Worm (Caenorhabditis elegans): ENCODE results near the gene nlp-63.

The nlp-63 gene

DNA sequence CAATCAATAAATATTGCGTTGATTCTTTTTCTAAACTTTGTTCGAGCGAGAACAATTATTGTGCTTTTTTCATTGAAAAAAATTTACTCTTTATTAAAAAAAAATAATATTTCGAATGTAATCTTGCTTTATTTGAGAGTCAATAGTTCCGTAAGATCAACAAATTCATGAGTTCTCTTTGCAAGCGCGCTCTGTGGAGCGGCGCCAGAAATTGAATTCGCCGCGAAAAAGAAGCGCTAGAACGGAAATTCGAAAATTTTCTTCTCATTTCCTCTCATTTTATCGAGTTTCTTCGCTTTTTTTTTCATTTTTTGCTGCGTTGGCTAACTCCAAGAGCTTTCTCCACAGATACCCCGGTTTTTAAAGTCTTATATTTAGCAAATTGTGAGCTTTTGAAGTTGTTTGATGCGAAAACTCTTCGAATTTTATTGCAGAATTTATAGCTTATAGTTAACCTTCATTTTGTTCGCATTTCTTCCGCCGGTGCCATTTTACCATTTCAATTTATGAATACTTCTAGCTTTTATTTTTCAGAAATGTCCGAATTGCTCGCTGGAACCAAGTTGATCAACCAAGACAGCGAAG, 42.0 kb downstream of the nlp-63 start, which contains the start of gene R05H5.3 (continued):
- TF ChIP-seq rpc-1 (optimal IDR thresholded peaks at IDR 0.05) (no peak), rpc-1 (tag; optimal IDR thresholded peaks at IDR 0.05) (no peak), tbp1 (GFP tag; optimal IDR thresholded peaks at IDR 0.05) (peak; percentile 57), nhr-27 (tag; optimal IDR thresholded peaks at IDR 0.05) (no peak), ama-1 (optimal IDR thresholded peaks at IDR 0.05) (no peak), ama-1 (GFP tag; optimal IDR thresholded peaks at IDR 0.05) (no peak), nfya-1 (tag; optimal IDR thresholded peaks at IDR 0.05; ENCODE audit: borderline replicate concordance, insufficient read depth) (no peak), ceh-58 (GFP tag; IDR thresholded peaks at IDR 0.05) (no peak), F52B5.7 (tag; optimal IDR thresholded peaks at IDR 0.05) (no peak), hlh-26 (GFP tag; conservative IDR thresholded peaks at IDR 0.05) (no peak), attf-5 (GFP tag; optimal IDR thresholded peaks at IDR 0.05) (peak; percentile 76), hrde-1 (tag; optimal IDR thresholded peaks at IDR 0.05; ENCODE audit: borderline replicate concordance) (no peak), mcd-1 (GFP tag; IDR thresholded peaks at IDR 0.05) (peak; percentile 90), xnd-1 (tag; optimal IDR thresholded peaks at IDR 0.05) (peak; percentile 81), lin-26 (GFP tag; IDR thresholded peaks at IDR 0.05) (no peak), zim-3 (tag; optimal IDR thresholded peaks at IDR 0.05) (no peak), unc-130 (GFP tag; optimal IDR thresholded peaks at IDR 0.05) (peak; percentile 92), F33H1.4 (GFP tag; IDR thresholded peaks at IDR 0.05) (peak; percentile 79), C06A6.2 (GFP tag; conservative IDR thresholded peaks at IDR 0.05) (no peak), B0261.1 (tag; optimal IDR thresholded peaks at IDR 0.05) (no peak), snpc-4 (GFP tag; optimal IDR thresholded peaks at IDR 0.05) (peak; percentile 37), snpc-4 (tag; optimal IDR thresholded peaks at IDR 0.05) (no peak), Y79H2A.3 (GFP tag; conservative IDR thresholded peaks at IDR 0.05) (peak; percentile 72; the same call in 1 of the 2 replicates), ztf-22 (GFP tag; optimal IDR thresholded peaks at IDR 0.05) (no peak), lir-1 (GFP tag; conservative IDR thresholded peaks at IDR 0.05) (peak; percentile 62; the same call in 1 of the 2 replicates), sea-2 (GFP tag; IDR thresholded peaks at IDR 0.05) (no peak), K12H6.12 (tag; optimal IDR thresholded peaks at IDR 0.05) (no peak), ets-4 (GFP tag; optimal IDR thresholded peaks at IDR 0.05) (no peak), mes-4 (tag; optimal IDR thresholded peaks at IDR 0.05) (no peak), F55B11.4 (tag; optimal IDR thresholded peaks at IDR 0.05; ENCODE audit: borderline replicate concordance, insufficient read depth) (no peak), lsl-1 (GFP tag; optimal IDR thresholded peaks at IDR 0.05) (peak; percentile 80), die-1 (tag; optimal IDR thresholded peaks at IDR 0.05) (no peak), ztf-26 (tag; optimal IDR thresholded peaks at IDR 0.05) (no peak)

DNA sequence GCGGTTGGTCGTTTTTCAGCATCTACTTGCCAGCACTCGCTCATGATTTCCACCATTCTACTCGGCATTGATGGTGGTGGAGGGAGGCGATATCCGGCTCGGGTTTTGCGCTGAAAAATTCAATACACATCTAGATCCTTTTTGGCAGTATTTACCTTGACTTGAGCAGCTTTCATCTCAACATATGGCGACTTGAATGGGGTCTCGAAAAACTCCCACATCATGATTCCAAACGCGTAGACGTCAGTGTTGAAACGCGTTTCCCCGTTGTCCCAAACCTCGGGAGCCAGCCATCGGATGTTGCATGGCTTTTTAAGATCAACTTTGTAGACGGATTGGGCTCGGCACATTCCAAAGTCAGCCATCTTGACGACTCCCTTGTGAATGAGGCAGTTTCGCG, 43.3 kb downstream of the nlp-63 start:
- TF ChIP-seq ets-4 (GFP tag; optimal IDR thresholded peaks at IDR 0.05) (no peak), repo-1 (tag; optimal IDR thresholded peaks at IDR 0.05) (no peak), B0336.3 (GFP tag; IDR thresholded peaks at IDR 0.05) (peak; percentile 38; the same call in 1 of the 2 replicates), tlf-1 (GFP tag; optimal IDR thresholded peaks at IDR 0.05) (no peak)

DNA sequence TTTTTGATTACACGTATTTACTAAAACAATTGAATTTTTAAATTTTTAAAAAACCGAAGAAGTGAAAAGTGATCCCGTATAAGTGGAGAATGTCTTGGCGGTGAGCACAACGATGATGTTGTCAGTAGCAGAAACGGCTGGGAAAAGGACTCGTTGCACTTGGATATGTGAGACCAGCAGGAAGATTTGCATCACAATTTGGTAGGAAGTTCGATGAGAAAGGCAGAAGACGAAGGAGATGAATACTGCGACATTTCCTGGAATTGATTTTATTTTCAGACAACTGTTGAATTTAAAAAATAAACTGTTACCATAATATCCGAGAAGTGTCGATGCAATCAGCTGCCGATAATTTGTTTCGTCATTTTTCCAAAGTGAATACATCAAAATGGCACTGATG, 44.7 kb downstream of the nlp-63 start, which contains the start of gene R05H5.4:
TSS of gene R05H5.4 (minus strand) at position 101 of the 400 bp plus-strand sequence.
- TF ChIP-seq aptf-2 (GFP tag; conservative IDR thresholded peaks at IDR 0.05) (no peak), madf-3 (GFP tag; IDR thresholded peaks at IDR 0.05) (0 out of 2 replicates have a peak, but pooled peaks have one; percentile 33)

Measured in whole organism, young adult.